Worm (Caenorhabditis elegans) whole organism, late embryonic: Measurements from ENCODE around the gene sms-2.
A peak's percentile ranks its signal among the peaks of the same experiment; 100 is the strongest.

Source experiments
- T23F11.4 ChIP-seq: fragments of 200-800 bp; sonication (Bioruptor generic); optimal IDR thresholded peaks from 2 replicates; lab custom pipeline; 2018; ENCODE audit warnings: mild to moderate bottlenecking, missing genetic modification characterization, missing compliant biosample characterization
- ama-1 ChIP-seq: fragments of 150-350 bp; optimal IDR thresholded peaks from 2 replicates; lab custom pipeline; 2014
- ceh-18 ChIP-seq: sonication (generic microtip); optimal IDR thresholded peaks from 2 replicates; lab custom pipeline; 2016; ENCODE audit warnings: missing genetic modification characterization, missing compliant biosample characterization
- ceh-34 ChIP-seq: sonication (generic microtip); optimal IDR thresholded peaks from 2 replicates; lab custom pipeline; 2016; ENCODE audit warnings: mild to moderate bottlenecking, missing genetic modification characterization, missing compliant biosample characterization
- ceh-6 ChIP-seq: fragments of 200-800 bp; sonication (Bioruptor generic); optimal IDR thresholded peaks from 2 replicates; lab custom pipeline; 2018; ENCODE audit warnings: mild to moderate bottlenecking, missing genetic modification characterization, missing compliant biosample characterization
- dve-1 ChIP-seq: sonication (generic microtip); optimal IDR thresholded peaks from 2 replicates; lab custom pipeline; 2017; ENCODE audit warnings: antibody characterized with exemption, mild to moderate bottlenecking, missing genetic modification characterization, missing compliant biosample characterization
- elt-2 ChIP-seq: sonication (generic microtip); optimal IDR thresholded peaks from 2 replicates; lab custom pipeline; 2016; ENCODE audit warnings: missing genetic modification reagents, missing genetic modification characterization, missing compliant biosample characterization
- elt-4 ChIP-seq: sonication (generic microtip); optimal IDR thresholded peaks from 2 replicates; lab custom pipeline; 2016; ENCODE audit warnings: missing genetic modification characterization, missing compliant biosample characterization
- ets-4 ChIP-seq: sonication (generic microtip); optimal IDR thresholded peaks from 2 replicates; lab custom pipeline; 2016; ENCODE audit warnings: missing genetic modification characterization, missing compliant biosample characterization
- eyg-1 ChIP-seq: sonication (generic microtip); optimal IDR thresholded peaks from 2 replicates; lab custom pipeline; 2016; ENCODE audit warnings: missing genotype, missing genetic modification characterization, missing compliant biosample characterization
- fkh-10 ChIP-seq: fragments of 150-350 bp; optimal IDR thresholded peaks from 2 replicates; lab custom pipeline; 2014; ENCODE audit warnings: missing biosample characterization, missing genetic modification reagents, missing genetic modification characterization
- gmeb-2 ChIP-seq: sonication (generic microtip); optimal IDR thresholded peaks from 2 replicates; lab custom pipeline; 2016; ENCODE audit warnings: missing genetic modification characterization, inconsistent platforms, missing compliant biosample characterization
- hlh-30 ChIP-seq: sonication (generic microtip); optimal IDR thresholded peaks from 2 replicates; lab custom pipeline; 2017; ENCODE audit warnings: antibody characterized with exemption, missing genetic modification characterization, missing compliant biosample characterization; ENCODE audit not compliant: insufficient read depth
- nfya-1 ChIP-seq: sonication (generic microtip); optimal IDR thresholded peaks from 2 replicates; lab custom pipeline; 2017; ENCODE audit warnings: missing genetic modification characterization, mild to moderate bottlenecking, missing compliant biosample characterization, antibody characterized with exemption, moderate library complexity
- pat-9 ChIP-seq: fragments of 200-800 bp; sonication (Bioruptor generic); optimal IDR thresholded peaks from 2 replicates; lab custom pipeline; 2018; ENCODE audit warnings: mild to moderate bottlenecking, missing genetic modification characterization, moderate library complexity, missing compliant biosample characterization
- pax-1 ChIP-seq: fragments of 150-350 bp; optimal IDR thresholded peaks from 2 replicates; lab custom pipeline; 2014; ENCODE audit warnings: missing biosample characterization, missing genetic modification characterization
- pha-2 ChIP-seq: sonication (generic microtip); optimal IDR thresholded peaks from 2 replicates; lab custom pipeline; 2017; ENCODE audit warnings: mild to moderate bottlenecking, missing genetic modification characterization, missing compliant biosample characterization
- pqm-1 ChIP-seq: sonication (generic microtip); optimal IDR thresholded peaks from 2 replicates; lab custom pipeline; 2016; ENCODE audit warnings: missing genetic modification characterization, missing compliant biosample characterization
- pros-1 ChIP-seq: fragments of 150-350 bp; optimal IDR thresholded peaks from 2 replicates; lab custom pipeline; 2014; ENCODE audit warnings: missing biosample characterization, missing genetic modification reagents, missing genetic modification characterization
- ref-2 ChIP-seq: sonication (generic microtip); optimal IDR thresholded peaks from 2 replicates; lab custom pipeline; 2016; ENCODE audit warnings: missing genetic modification characterization, missing compliant biosample characterization
- sox-2 ChIP-seq: fragments of 200-800 bp; sonication (Bioruptor generic); IDR thresholded peaks from 2 replicates; pipeline ENCODE4 v1.3.6; 2022; ENCODE audit warnings: missing genetic modification reagents, missing genetic modification characterization, missing compliant biosample characterization
- syd-9 ChIP-seq: sonication (generic microtip); optimal IDR thresholded peaks from 2 replicates; lab custom pipeline; 2016; ENCODE audit warnings: mild to moderate bottlenecking, missing genetic modification characterization, moderate library complexity, missing compliant biosample characterization
- tbx-7 ChIP-seq: sonication (generic microtip); optimal IDR thresholded peaks from 2 replicates; lab custom pipeline; 2016; ENCODE audit warnings: missing genotype, missing genetic modification characterization, missing compliant biosample characterization
- unc-3 ChIP-seq, 2 experiments: fragments of 200-800 bp in 1 of 2; sonication (Bioruptor generic) in 1 of 2; sonication (generic microtip) in 1 of 2; conservative IDR thresholded peaks in 1 of 2; optimal IDR thresholded peaks in 1 of 2; 2 replicates each; pipeline versions ENCODE4 v1.3.6 to Lab custom; 2016 to 2022; ENCODE audit warnings: missing compliant biosample characterization in 2 of 2, missing genetic modification characterization in 2 of 2, missing genetic modification reagents in 1 of 2
- unc-42 ChIP-seq: sonication (generic microtip); optimal IDR thresholded peaks from 2 replicates; lab custom pipeline; 2016; ENCODE audit warnings: missing genotype, missing genetic modification characterization, missing compliant biosample characterization
- unc-55 ChIP-seq: sonication (generic microtip); optimal IDR thresholded peaks from 2 replicates; lab custom pipeline; 2017; ENCODE audit warnings: missing biosample characterization, missing genetic modification reagents, missing genetic modification characterization
- unc-86 ChIP-seq: sonication (generic microtip); optimal IDR thresholded peaks from 2 replicates; lab custom pipeline; 2016; ENCODE audit warnings: missing genetic modification characterization, missing compliant biosample characterization
- zip-5 ChIP-seq: sonication (generic microtip); optimal IDR thresholded peaks from 2 replicates; lab custom pipeline; 2016; ENCODE audit warnings: missing genetic modification characterization, missing compliant biosample characterization

The sms-2 gene

DNA sequence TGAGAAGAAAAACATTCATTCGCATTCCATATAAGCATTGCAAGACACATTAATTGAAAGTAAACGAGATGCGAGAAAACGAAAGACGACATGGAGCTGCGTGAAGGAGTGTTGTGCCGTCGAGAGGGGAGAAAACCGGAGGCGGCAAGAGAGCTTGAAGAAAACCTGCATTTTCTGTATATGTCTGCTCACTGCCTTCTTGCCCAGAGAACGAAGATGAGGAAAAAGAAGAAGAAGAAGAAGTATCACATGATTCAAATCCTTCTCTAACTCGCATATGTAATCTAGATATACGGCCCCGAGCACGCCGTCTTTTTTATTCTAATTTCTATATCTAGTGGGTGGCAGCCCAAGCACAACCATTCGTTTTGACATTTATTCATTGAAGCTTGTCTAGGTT, 38.3 kb downstream of the sms-2 start:
- TF ChIP-seq unc-42 (tag; lab: Kevin White, UChicago) (peak; percentile 37), unc-3 (GFP tag; conservative IDR thresholded peaks at IDR 0.05; lab: Robert Waterston, UW) (no peak), unc-3 (tag; optimal IDR thresholded peaks at IDR 0.05; lab: Kevin White, UChicago) (no peak), ceh-6 (GFP tag; lab: Kevin White, UChicago) (no peak), elt-4 (tag; lab: Kevin White, UChicago) (no peak), pros-1 (tag; lab: Kevin White, UChicago) (no peak)

DNA sequence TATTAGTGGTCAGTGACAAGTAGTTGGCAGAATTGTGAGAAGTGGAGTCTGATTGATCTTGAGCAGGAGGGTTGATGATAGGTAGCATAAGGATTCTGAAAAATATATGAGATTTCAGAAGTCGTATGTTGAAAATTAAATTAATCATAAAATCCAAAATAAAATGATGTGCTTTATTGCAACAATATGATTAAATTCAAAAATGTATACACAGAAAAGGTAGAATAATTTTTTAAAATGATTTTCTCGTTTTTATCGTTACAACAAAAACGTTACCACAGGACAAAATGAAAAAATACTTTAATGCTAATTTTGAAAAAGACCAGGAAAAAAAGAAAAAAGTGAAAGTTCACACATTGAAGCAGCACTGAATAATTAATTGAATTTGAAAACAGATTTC, 46.2 kb downstream of the sms-2 start, which contains the start of gene ZC13.10:
TSS of gene ZC13.10 (minus strand) at position 101 of the 400 bp plus-strand sequence.
- TF ChIP-seq eyg-1 (no peak), hlh-30 (no peak), pqm-1 (no peak), gmeb-2 (tag; lab: Kevin White, UChicago) (no peak), tbx-7 (tag; lab: Kevin White, UChicago) (no peak), ceh-34 (tag; lab: Kevin White, UChicago) (no peak), elt-2 (tag; lab: Kevin White, UChicago) (no peak), nfya-1 (tag; lab: Kevin White, UChicago) (no peak), elt-4 (tag; lab: Kevin White, UChicago) (no peak), pax-1 (no peak), fkh-10 (GFP tag; lab: Kevin White, UChicago) (no peak), zip-5 (tag; lab: Kevin White, UChicago) (no peak), syd-9 (tag; lab: Kevin White, UChicago) (no peak), dve-1 (tag; lab: Kevin White, UChicago) (no peak), T23F11.4 (GFP tag; lab: Kevin White, UChicago) (no peak)

DNA sequence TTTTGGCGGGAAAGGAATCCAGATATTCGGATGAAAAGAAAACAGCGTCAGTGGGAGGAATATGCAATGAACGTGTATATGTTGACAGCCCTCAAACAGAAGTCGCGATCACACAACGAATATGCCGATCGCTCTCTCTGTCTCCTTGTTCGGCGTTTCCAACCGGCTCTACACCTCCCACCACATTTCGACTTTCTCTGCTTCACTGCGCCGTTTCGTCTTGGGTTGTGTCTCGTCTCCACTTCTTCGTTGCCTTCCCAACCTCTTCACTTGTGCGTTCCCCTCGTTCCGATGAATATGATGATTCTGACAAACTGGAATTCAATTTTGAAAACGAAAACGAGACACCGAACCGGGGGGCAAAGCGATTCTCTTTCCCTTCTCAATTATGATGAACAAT, 50.7 kb downstream of the sms-2 start, which contains the start of gene mab-7:
TSS of gene mab-7 (minus strand) at position 101 of the 400 bp plus-strand sequence.
- TF ChIP-seq ceh-18 (no peak), ets-4 (tag; lab: Kevin White, UChicago) (no peak), ama-1 (lab: Kevin White, UChicago) (no peak), elt-2 (tag; lab: Kevin White, UChicago) (no peak), sox-2 (GFP tag; lab: Robert Waterston, UW) (no peak), pat-9 (tag; lab: Kevin White, UChicago) (no peak), pha-2 (tag; lab: Kevin White, UChicago) (no peak), unc-55 (GFP tag; lab: Kevin White, UChicago) (no peak), unc-86 (tag; lab: Kevin White, UChicago) (no peak), ref-2 (tag; lab: Kevin White, UChicago) (no peak)
